Worm (Caenorhabditis elegans) whole organism, young adult: ENCODE results near the gene C46C11.3.
"Not testable (repeated sequence)": the region's sequence is repeated elsewhere in the genome, so short reads cannot be mapped to it uniquely, and the experiment has no call there.

Source experiments
- F39B2.1 ChIP-seq: fragments of 200-800 bp; sonication (Bioruptor generic); IDR thresholded peaks from 2 replicates; pipeline ENCODE4 v1.3.6; 2022; ENCODE audit warnings: missing genetic modification reagents, missing genetic modification characterization, missing compliant biosample characterization
- F57C9.4 ChIP-seq: sonication (generic microtip); optimal IDR thresholded peaks from 2 replicates; lab custom pipeline; 2017; ENCODE audit warnings: mild to moderate bottlenecking, missing genetic modification characterization, missing compliant biosample characterization
- ama-1 ChIP-seq, 3 experiments: fragments of 150-350 bp in 1 of 3; sonication (generic microtip) in 2 of 3; optimal IDR thresholded peaks; 2 replicates each; lab custom pipeline; 2014 to 2018; ENCODE audit warnings: missing biosample characterization in 2 of 3, missing genetic modification characterization in 2 of 3, missing genetic modification reagents in 2 of 3
- ceh-79 ChIP-seq: sonication (generic microtip); optimal IDR thresholded peaks from 2 replicates; lab custom pipeline; 2017; ENCODE audit warnings: mild to moderate bottlenecking, missing genetic modification characterization, missing compliant biosample characterization
- efl-1 ChIP-seq: fragments of 150-350 bp; optimal IDR thresholded peaks from 2 replicates; lab custom pipeline; 2014; ENCODE audit warnings: missing biosample characterization, missing genetic modification reagents, missing genetic modification characterization
- hsf-1 ChIP-seq: fragments of 200-800 bp; sonication (Bioruptor generic); IDR thresholded peaks from 2 replicates; pipeline ENCODE4 v1.3.6; 2022; ENCODE audit warnings: missing genetic modification reagents, missing genetic modification characterization, missing compliant biosample characterization
- let-526 ChIP-seq: fragments of 200-800 bp; sonication (Bioruptor generic); IDR thresholded peaks from 2 replicates; pipeline ENCODE4 v1.3.6; 2022; ENCODE audit warnings: missing genetic modification reagents, missing genetic modification characterization, missing compliant biosample characterization
- lsy-27 ChIP-seq: sonication (generic microtip); optimal IDR thresholded peaks from 2 replicates; lab custom pipeline; 2017; ENCODE audit warnings: missing genetic modification characterization, mild to moderate bottlenecking, missing compliant biosample characterization, antibody characterized with exemption, missing genotype, borderline replicate concordance; ENCODE audit not compliant: insufficient read depth
- madf-8 ChIP-seq: fragments of 200-800 bp; sonication (Bioruptor generic); conservative IDR thresholded peaks from 2 replicates; pipeline ENCODE4 v1.3.6; 2022; ENCODE audit warnings: missing genetic modification reagents, missing genetic modification characterization, missing compliant biosample characterization

DNA sequence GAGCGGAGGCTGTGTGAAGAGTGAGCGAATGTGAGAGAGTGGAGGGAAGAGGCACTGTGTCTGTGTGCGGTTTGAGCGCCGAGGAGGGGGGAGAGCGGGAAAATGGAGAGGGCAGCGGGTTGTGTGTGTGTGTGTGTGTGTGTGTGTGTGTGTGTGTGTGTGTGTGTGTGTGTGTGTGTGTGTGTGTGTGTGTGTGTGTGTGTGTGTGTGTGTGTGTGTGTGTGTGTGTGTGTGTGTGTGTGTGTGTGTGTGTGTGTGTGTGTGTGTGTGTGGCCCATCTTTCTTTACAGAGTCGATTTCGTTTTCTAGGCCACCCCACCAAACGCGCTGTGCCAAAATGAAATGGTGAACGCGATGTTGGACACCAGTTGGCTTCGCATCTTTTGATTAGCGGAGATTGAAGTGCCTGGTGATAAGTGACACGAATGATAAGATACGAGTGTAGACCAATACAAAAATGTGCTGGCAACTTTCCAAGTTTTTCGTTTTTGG is 15.7 kb upstream of the C46C11.3 start:
- TF ChIP-seq efl-1 (GFP tag; lab: Kevin White, UChicago); lsy-27; ama-1 (optimal IDR thresholded peaks at IDR 0.05; lab: Kevin White, UChicago); ama-1 (GFP tag; optimal IDR thresholded peaks at IDR 0.05; lab: Kevin White, UChicago); madf-8 (GFP tag; lab: Robert Waterston, UW); F39B2.1: not testable (repeated sequence)
- TF ChIP-seq ceh-79 (tag; lab: Kevin White, UChicago) (peak; percentile 72), F57C9.4 (tag; lab: Kevin White, UChicago) (peak; percentile 68), hsf-1 (GFP tag; lab: Robert Waterston, UW) (0 out of 2 replicates have a peak, but pooled peaks have one; percentile 31), let-526 (0 out of 2 replicates have a peak, but pooled peaks have one; percentile 30)
